Fruit fly (Drosophila melanogaster) whole organism, wandering third instar larva: ENCODE measurements around the gene Cyp12a4.
A peak's percentile ranks its signal among the peaks of the same experiment; 100 is the strongest.

Experiments used
- Abd-B ChIP-seq: fragments of >200 bp; optimal IDR thresholded peaks from 2 replicates; lab custom pipeline; 2017; ENCODE audit warnings: missing biosample characterization, missing genetic modification characterization
- CG32264 ChIP-seq: fragments of 200-800 bp; sonication (Bioruptor generic); optimal IDR thresholded peaks from 2 replicates; lab custom pipeline; 2016; ENCODE audit warnings: missing biosample characterization, missing genetic modification characterization
- CG9705 ChIP-seq: fragments of 200-800 bp; sonication (Bioruptor generic); optimal IDR thresholded peaks from 2 replicates; lab custom pipeline; 2018; ENCODE audit warnings: missing biosample characterization, mild to moderate bottlenecking, missing genetic modification characterization
- CrebA ChIP-seq: fragments of 200-800 bp; sonication (Bioruptor generic); optimal IDR thresholded peaks from 2 replicates; lab custom pipeline; 2016; ENCODE audit warnings: missing biosample characterization, mild to moderate bottlenecking, missing genetic modification characterization, borderline replicate concordance
- Dfd ChIP-seq: fragments of >200 bp; optimal IDR thresholded peaks from 2 replicates; lab custom pipeline; 2017; ENCODE audit warnings: missing biosample characterization, missing genetic modification characterization
- Dif ChIP-seq: fragments of 200-275, 200-300 bp; sonication (Bioruptor generic); optimal IDR thresholded peaks from 2 replicates; lab custom pipeline; 2018; ENCODE audit warnings: missing biosample characterization, missing genetic modification characterization; ENCODE audit not compliant: partially characterized antibody
- GATAd ChIP-seq: sonication (Bioruptor generic); optimal IDR thresholded peaks from 2 replicates; lab custom pipeline; 2016; ENCODE audit warnings: missing biosample characterization, missing genetic modification characterization
- HLH106 ChIP-seq: fragments of 200-800 bp; optimal IDR thresholded peaks from 3 replicates; lab custom pipeline; 2019; ENCODE audit warnings: missing biosample characterization, mild to moderate bottlenecking, missing genetic modification characterization, moderate library complexity
- Hnf4 ChIP-seq: fragments of 200-800 bp; sonication (Bioruptor generic); optimal IDR thresholded peaks from 2 replicates; lab custom pipeline; 2016; ENCODE audit warnings: missing biosample characterization, mild to moderate bottlenecking, missing genetic modification characterization
- Hr78 ChIP-seq: fragments of >200 bp; optimal IDR thresholded peaks from 2 replicates; lab custom pipeline; 2017; ENCODE audit warnings: missing biosample characterization, missing genetic modification characterization
- Hr83 ChIP-seq: fragments of 200-300 bp; sonication (Bioruptor generic); optimal IDR thresholded peaks from 2 replicates; lab custom pipeline; 2016; ENCODE audit warnings: missing biosample characterization, mild to moderate bottlenecking, missing genetic modification characterization, moderate library complexity; ENCODE audit not compliant: poor library complexity, severe bottlenecking
- Jra ChIP-seq: sonication (Bioruptor generic); optimal IDR thresholded peaks from 2 replicates; lab custom pipeline; 2016; ENCODE audit warnings: missing biosample characterization, missing genetic modification characterization
- Mio ChIP-seq: sonication (Bioruptor generic); optimal IDR thresholded peaks from 2 replicates; lab custom pipeline; 2016; ENCODE audit warnings: missing biosample characterization, missing genetic modification characterization
- Myc ChIP-seq: fragments of >200 bp; optimal IDR thresholded peaks from 2 replicates; lab custom pipeline; 2017
- N ChIP-seq: fragments of >200 bp; optimal IDR thresholded peaks from 2 replicates; lab custom pipeline; 2018; ENCODE audit warnings: missing biosample characterization, missing external identifiers, missing genetic modification characterization
- OdsH ChIP-seq: fragments of 200-800 bp; sonication (Bioruptor generic); optimal IDR thresholded peaks from 2 replicates; lab custom pipeline; 2016; ENCODE audit warnings: missing biosample characterization, mild to moderate bottlenecking, missing genetic modification characterization
- Rel ChIP-seq, 2 experiments: fragments of 200-800 bp; sonication (Bioruptor generic) in 1 of 2; optimal IDR thresholded peaks; 2 replicates in 1 of 2; 3 replicates in 1 of 2; lab custom pipeline; 2016 to 2019; ENCODE audit warnings: mild to moderate bottlenecking in 2 of 2, missing biosample characterization in 2 of 2, missing genetic modification characterization in 2 of 2, moderate library complexity in 1 of 2
- Sp1 ChIP-seq: fragments of 200-800 bp; sonication (Bioruptor generic); optimal IDR thresholded peaks from 3 replicates; lab custom pipeline; 2019; ENCODE audit warnings: missing biosample characterization, mild to moderate bottlenecking, missing genetic modification characterization, moderate library complexity
- Vsx2 ChIP-seq: fragments of 200-300, 225-300 bp; sonication (Bioruptor generic); optimal IDR thresholded peaks from 2 replicates; lab custom pipeline; 2018; ENCODE audit warnings: missing biosample characterization, missing genetic modification characterization; ENCODE audit not compliant: partially characterized antibody
- br ChIP-seq: fragments of 200-800 bp; sonication (Bioruptor generic); optimal IDR thresholded peaks from 2 replicates; lab custom pipeline; 2016; ENCODE audit warnings: missing biosample characterization, missing genetic modification characterization
- brk ChIP-seq: fragments of 200-800 bp; sonication (Bioruptor generic); optimal IDR thresholded peaks from 2 replicates; lab custom pipeline; 2016; ENCODE audit warnings: missing biosample characterization, mild to moderate bottlenecking, missing genetic modification characterization
- dl ChIP-seq, 2 experiments: fragments of 175-275, 200-275 bp in 1 of 2; fragments of 200-275 bp in 1 of 2; sonication (Bioruptor generic); optimal IDR thresholded peaks; lab custom pipeline; 2018; ENCODE audit warnings: mild to moderate bottlenecking in 2 of 2, missing biosample characterization in 2 of 2, missing genetic modification characterization in 2 of 2, moderate library complexity in 2 of 2; ENCODE audit not compliant: partially characterized antibody in 2 of 2, insufficient read depth in 1 of 2
- dmrt93B ChIP-seq: fragments of 200-800 bp; sonication (Bioruptor generic); optimal IDR thresholded peaks from 2 replicates; lab custom pipeline; 2018; ENCODE audit warnings: missing biosample characterization, mild to moderate bottlenecking, missing genetic modification characterization
- dsf ChIP-seq: sonication (Bioruptor generic); optimal IDR thresholded peaks from 2 replicates; lab custom pipeline; 2016; ENCODE audit warnings: missing biosample characterization, missing genetic modification characterization, borderline replicate concordance
- ey ChIP-seq: fragments of 200-800 bp; sonication (Bioruptor generic); optimal IDR thresholded peaks from 2 replicates; lab custom pipeline; 2016; ENCODE audit warnings: missing biosample characterization, missing genetic modification characterization
- foxo ChIP-seq, 2 experiments: fragments of 200-800 bp; sonication (Bioruptor generic); optimal IDR thresholded peaks; 2 replicates in 1 of 2; 3 replicates in 1 of 2; lab custom pipeline; 2016 to 2017; ENCODE audit warnings: missing biosample characterization in 2 of 2, missing genetic modification characterization in 2 of 2
- fru ChIP-seq: fragments of 200-800 bp; sonication (Bioruptor generic); optimal IDR thresholded peaks from 3 replicates; lab custom pipeline; 2016; ENCODE audit warnings: missing biosample characterization, mild to moderate bottlenecking, missing genetic modification characterization
- h ChIP-seq: fragments of 200-800 bp; sonication (Bioruptor generic); optimal IDR thresholded peaks from 3 replicates; lab custom pipeline; 2016; ENCODE audit warnings: missing biosample characterization, mild to moderate bottlenecking, missing genetic modification characterization
- jim ChIP-seq: fragments of 175-275, 200-325 bp; sonication (Bioruptor generic); optimal IDR thresholded peaks from 2 replicates; lab custom pipeline; 2016; ENCODE audit warnings: missing biosample characterization, mild to moderate bottlenecking, missing genetic modification characterization
- lola ChIP-seq: fragments of >200 bp; optimal IDR thresholded peaks from 2 replicates; lab custom pipeline; 2017; ENCODE audit warnings: missing biosample characterization, missing genetic modification characterization
- pan ChIP-seq: fragments of >200 bp; optimal IDR thresholded peaks from 2 replicates; lab custom pipeline; 2017
- psq ChIP-seq: fragments of 200-800 bp; sonication (Bioruptor generic); optimal IDR thresholded peaks from 3 replicates; lab custom pipeline; 2017; ENCODE audit warnings: missing biosample characterization, mild to moderate bottlenecking, missing genetic modification characterization, moderate library complexity
- rgr ChIP-seq: fragments of 200-800 bp; sonication (Bioruptor generic); optimal IDR thresholded peaks from 3 replicates; lab custom pipeline; 2016; ENCODE audit warnings: missing biosample characterization, mild to moderate bottlenecking, missing genetic modification characterization
- sage ChIP-seq: fragments of 200-800 bp; sonication (Bioruptor generic); optimal IDR thresholded peaks from 2 replicates; lab custom pipeline; 2016; ENCODE audit warnings: missing biosample characterization, mild to moderate bottlenecking, missing genetic modification characterization
- sv ChIP-seq: fragments of 200-800 bp; sonication (Bioruptor generic); optimal IDR thresholded peaks from 3 replicates; lab custom pipeline; 2016; ENCODE audit warnings: missing biosample characterization, missing genetic modification characterization
- tai ChIP-seq: sonication (Bioruptor generic); optimal IDR thresholded peaks from 2 replicates; lab custom pipeline; 2016; ENCODE audit warnings: missing biosample characterization, missing genetic modification characterization
- usp ChIP-seq: fragments of >200 bp; optimal IDR thresholded peaks from 2 replicates; lab custom pipeline; 2017; ENCODE audit warnings: missing biosample characterization, missing genetic modification characterization
- woc ChIP-seq: sonication (Bioruptor generic); optimal IDR thresholded peaks from 2 replicates; lab custom pipeline; 2016; ENCODE audit warnings: missing biosample characterization, mild to moderate bottlenecking, missing genetic modification characterization

Cyp12a4 gene

dm6 chr3R:19157997-19158396 is 23.0 kb downstream of the Cyp12a4 start:
- no peak for TF ChIP-seq h (GFP tag; lab: Kevin White, UChicago)
- TF ChIP-seq CrebA (GFP tag; lab: Kevin White, UChicago) = no peak
- no peak for TF ChIP-seq br
- no peak for TF ChIP-seq dsf
- TF ChIP-seq Mio (GFP tag; lab: Kevin White, UChicago) = no peak
- no peak for TF ChIP-seq psq (GFP tag; lab: Kevin White, UChicago)
- TF ChIP-seq Myc (lab: Kevin White, UChicago) = no peak
- no peak for TF ChIP-seq CG9705 (GFP tag; lab: Kevin White, UChicago)
- TF ChIP-seq, all 38 proteins: peak for 0

DNA sequence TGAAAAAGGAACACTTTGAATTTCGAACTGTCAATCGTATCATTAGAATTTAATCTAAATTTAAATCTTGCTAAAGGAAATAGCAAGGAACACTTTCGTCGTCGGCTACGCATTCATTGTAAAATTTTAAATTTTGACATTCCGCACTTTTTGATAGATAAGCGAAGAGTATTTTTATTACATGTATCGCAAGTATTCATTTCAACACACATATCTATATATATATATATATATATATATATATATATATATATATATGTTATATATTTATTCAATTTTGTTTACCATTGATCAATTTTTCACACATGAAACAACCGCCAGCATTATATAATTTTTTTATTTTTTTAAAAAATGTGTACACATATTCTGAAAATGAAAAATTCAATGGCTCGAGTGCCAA is 24.8 kb downstream of the Cyp12a4 start, which contains the start of gene CG11779:
CG11779 (minus strand) TSS at position 101 of the 400 bp plus-strand sequence.
- TF ChIP-seq fru (no peak), GATAd (GFP tag; lab: Kevin White, UChicago) (no peak), Dif (GFP tag; lab: Kevin White, UChicago) (no peak), Hnf4 (GFP tag; lab: Kevin White, UChicago) (no peak), dsf (no peak), dl (GFP tag; optimal IDR thresholded peaks at IDR 0.05; lab: Kevin White, UChicago; ENCODE audit: insufficient read depth in 1 of 2, partially characterized antibody in 2 of 2) (no peak), lola (GFP tag; lab: Kevin White, UChicago) (no peak), N (GFP tag; lab: Kevin White, UChicago) (no peak), Mio (GFP tag; lab: Kevin White, UChicago) (no peak), sv (no peak), CrebA (GFP tag; lab: Kevin White, UChicago) (no peak), rgr (GFP tag; lab: Kevin White, UChicago) (no peak)

- TF ChIP-seq HLH106 (tag; lab: Kevin White, UChicago) (peak; percentile 81), Abd-B (GFP tag; lab: Kevin White, UChicago) (no peak), CG9705 (GFP tag; lab: Kevin White, UChicago) (peak; percentile 77), br (peak; percentile 86), CG32264 (peak; percentile 54), Myc (lab: Kevin White, UChicago) (peak; percentile 41), sage (GFP tag; lab: Kevin White, UChicago) (peak; percentile 33), Hr78 (GFP tag; lab: Kevin White, UChicago) (no peak), usp (GFP tag; lab: Kevin White, UChicago) (no peak), fru (peak; percentile 87), brk (peak; percentile 80), GATAd (GFP tag; lab: Kevin White, UChicago) (peak; percentile 15), Dif (GFP tag; lab: Kevin White, UChicago) (no peak), dmrt93B (GFP tag; lab: Kevin White, UChicago) (peak; percentile 65), Mio (GFP tag; lab: Kevin White, UChicago) (no peak), dl (GFP tag; optimal IDR thresholded peaks at IDR 0.05; lab: Kevin White, UChicago; ENCODE audit: insufficient read depth in 1 of 2, partially characterized antibody in 2 of 2) (no peak), woc (GFP tag; lab: Kevin White, UChicago) (peak; percentile 85), sv (peak; percentile 84), Sp1 (peak; percentile 81), Hr83 (GFP tag; lab: Kevin White, UChicago) (peak; percentile 60), dsf (peak; percentile 74), OdsH (GFP tag; lab: Kevin White, UChicago) (peak; percentile 77), jim (GFP tag; lab: Kevin White, UChicago) (peak; percentile 35), rgr (GFP tag; lab: Kevin White, UChicago) (peak; percentile 87), Jra (GFP tag; lab: Kevin White, UChicago) (peak; percentile 91), tai (GFP tag; lab: Kevin White, UChicago) (peak; percentile 94), CrebA (GFP tag; lab: Kevin White, UChicago) (no peak), ey (GFP tag; lab: Kevin White, UChicago) (peak; percentile 85), psq (GFP tag; lab: Kevin White, UChicago) (peak; percentile 79), foxo (GFP tag; optimal IDR thresholded peaks at IDR 0.05; lab: Kevin White, UChicago) (peak; percentile 21 to 91), lola (GFP tag; lab: Kevin White, UChicago) (no peak), N (GFP tag; lab: Kevin White, UChicago) (no peak), Dfd (no peak), Hnf4 (GFP tag; lab: Kevin White, UChicago) (peak; percentile 89), pan (no peak), h (GFP tag; lab: Kevin White, UChicago) (peak; percentile 90), Rel (GFP tag; optimal IDR thresholded peaks at IDR 0.05; lab: Kevin White, UChicago) (no peak), Rel (tag; optimal IDR thresholded peaks at IDR 0.05; lab: Kevin White, UChicago) (peak; percentile 92), Vsx2 (GFP tag; lab: Kevin White, UChicago) (no peak)
- TF ChIP-seq, all 38 proteins: peak for 26
Observed at dm6 chr3R:19162135-19162616, 27.2 kb downstream of the Cyp12a4 start, which contains the start of the genes CG42359 and Nsun5. TSS of gene CG42359 (minus strand) at chr3R:19162300. TSS of gene Nsun5 (minus strand) at chr3R:19162300.
